Fruit fly (Drosophila melanogaster) whole organism, embryonic: ENCODE measurements around the gene CG2104.
A peak's percentile ranks its signal among the peaks of the same experiment; 100 is the strongest.

Source experiments
- Atf-2 ChIP-seq: fragments of 200-800 bp; sonication (Bioruptor generic); optimal IDR thresholded peaks from 2 replicates; lab custom pipeline; 2016; ENCODE audit warnings: missing biosample characterization, missing genetic modification characterization
- BEAF-32 ChIP-seq: fragments of 200-800 bp; sonication (Bioruptor generic); optimal IDR thresholded peaks from 3 replicates; lab custom pipeline; 2017; ENCODE audit warnings: missing biosample characterization, missing genetic modification characterization, mild to moderate bottlenecking, moderate library complexity, missing genetic modification reagents
- CG10209 ChIP-seq: fragments of 200-800 bp; sonication (Bioruptor generic); optimal IDR thresholded peaks from 3 replicates; lab custom pipeline; 2017; ENCODE audit warnings: missing biosample characterization, mild to moderate bottlenecking, missing genetic modification characterization, missing genetic modification reagents
- CG10267 ChIP-seq: fragments of 200-800 bp; sonication (Bioruptor generic); optimal IDR thresholded peaks from 2 replicates; lab custom pipeline; 2018; ENCODE audit warnings: missing biosample characterization, mild to moderate bottlenecking, missing genetic modification characterization, moderate library complexity
- CG10366 ChIP-seq: fragments of 200-800 bp; sonication (Bioruptor generic); IDR thresholded peaks from 2 replicates; pipeline ENCODE4 v1.3.6; 2022; ENCODE audit warnings: missing biosample characterization, missing genetic modification characterization
- CG10431 ChIP-seq: fragments of 200-800 bp; sonication (Bioruptor generic); optimal IDR thresholded peaks from 3 replicates; lab custom pipeline; 2018; ENCODE audit warnings: missing biosample characterization, mild to moderate bottlenecking, missing genetic modification characterization
- CG10979 ChIP-seq: fragments of 200-800 bp; sonication (Bioruptor generic); optimal IDR thresholded peaks from 2 replicates; lab custom pipeline; 2018; ENCODE audit warnings: missing biosample characterization, mild to moderate bottlenecking, missing genetic modification characterization, moderate library complexity
- CG11456 ChIP-seq: fragments of 200-800 bp; sonication (Bioruptor generic); IDR thresholded peaks from 3 replicates; pipeline ENCODE4 v1.3.6; 2022; ENCODE audit warnings: missing biosample characterization, missing genetic modification characterization
- CG11696 ChIP-seq: fragments of 200-800 bp; sonication (Bioruptor generic); IDR thresholded peaks from 2 replicates; pipeline ENCODE4 v1.3.6; 2022; ENCODE audit warnings: missing biosample characterization, missing genetic modification characterization
- CG1233 ChIP-seq: fragments of 200-800 bp; sonication (Bioruptor generic); optimal IDR thresholded peaks from 4 replicates; lab custom pipeline; 2018; ENCODE audit warnings: missing biosample characterization, mild to moderate bottlenecking, missing genetic modification characterization
- CG14441 ChIP-seq: fragments of 200-800 bp; sonication (Bioruptor generic); IDR thresholded peaks from 2 replicates; pipeline ENCODE4 v1.3.6; 2022; ENCODE audit warnings: missing biosample characterization, missing genetic modification characterization
- CG15269 ChIP-seq: fragments of 200-800 bp; sonication (Bioruptor generic); optimal IDR thresholded peaks from 2 replicates; lab custom pipeline; 2018; ENCODE audit warnings: missing biosample characterization, mild to moderate bottlenecking, missing genetic modification characterization, moderate library complexity
- CG1529 ChIP-seq: fragments of 200-800 bp; sonication (Bioruptor generic); optimal IDR thresholded peaks from 3 replicates; lab custom pipeline; 2018; ENCODE audit warnings: missing biosample characterization, missing genetic modification characterization
- CG17612 ChIP-seq: fragments of 200-800 bp; sonication (Bioruptor generic); IDR thresholded peaks from 2 replicates; pipeline ENCODE4 v1.3.6; 2022; ENCODE audit warnings: missing biosample characterization, missing genetic modification characterization
- CG18619 ChIP-seq: fragments of 200-800 bp; sonication (Bioruptor generic); optimal IDR thresholded peaks from 3 replicates; lab custom pipeline; 2017; ENCODE audit warnings: missing biosample characterization, mild to moderate bottlenecking, missing genetic modification characterization
- CG32772 ChIP-seq: fragments of 200-800 bp; sonication (Bioruptor generic); IDR thresholded peaks from 2 replicates; pipeline ENCODE4 v1.3.6; 2022; ENCODE audit warnings: missing biosample characterization, missing genetic modification characterization
- CG4282 ChIP-seq: fragments of 200-800 bp; sonication (Bioruptor generic); optimal IDR thresholded peaks from 2 replicates; lab custom pipeline; 2016; ENCODE audit warnings: missing biosample characterization, missing genetic modification characterization
- CG4360 ChIP-seq: fragments of 200-800 bp; sonication (Bioruptor generic); IDR thresholded peaks from 2 replicates; pipeline ENCODE4 v1.3.6; 2022; ENCODE audit warnings: missing biosample characterization, missing genetic modification characterization
- CG7271 ChIP-seq: fragments of 200-800 bp; sonication (Bioruptor generic); optimal IDR thresholded peaks from 2 replicates; lab custom pipeline; 2018; ENCODE audit warnings: missing biosample characterization, mild to moderate bottlenecking, missing genetic modification characterization, moderate library complexity
- CG7839 ChIP-seq: fragments of 200-800 bp; sonication (Bioruptor generic); optimal IDR thresholded peaks from 3 replicates; lab custom pipeline; 2018; ENCODE audit warnings: missing biosample characterization, mild to moderate bottlenecking, missing genetic modification characterization, moderate library complexity
- CG8290 ChIP-seq, 3 experiments: fragments of 200-800 bp; sonication (Bioruptor generic); optimal IDR thresholded peaks; 2 replicates each; lab custom pipeline; 2016 to 2019; ENCODE audit warnings: missing biosample characterization in 3 of 3, missing genetic modification characterization in 3 of 3, mild to moderate bottlenecking in 2 of 3, moderate library complexity in 1 of 3
- CG8478 ChIP-seq: fragments of >200 bp; optimal IDR thresholded peaks from 2 replicates; lab custom pipeline; 2018
- Camta ChIP-seq: fragments of 200-800 bp; sonication (Bioruptor generic); optimal IDR thresholded peaks from 2 replicates; lab custom pipeline; 2016; ENCODE audit warnings: missing biosample characterization, missing genetic modification characterization
- Dad ChIP-seq: fragments of 200-800 bp; sonication (Bioruptor generic); optimal IDR thresholded peaks from 3 replicates; lab custom pipeline; 2016; ENCODE audit warnings: missing biosample characterization, missing genetic modification characterization
- Deaf1 ChIP-seq: fragments of 200-800 bp; optimal IDR thresholded peaks from 3 replicates; lab custom pipeline; 2019; ENCODE audit warnings: missing biosample characterization, mild to moderate bottlenecking, missing genetic modification characterization, moderate library complexity
- Dek ChIP-seq: fragments of 200-800 bp; sonication (Bioruptor generic); optimal IDR thresholded peaks from 3 replicates; lab custom pipeline; 2019; ENCODE audit warnings: missing biosample characterization, mild to moderate bottlenecking, missing genetic modification characterization, moderate library complexity
- Doc2 ChIP-seq: fragments of 200-800 bp; sonication (Bioruptor generic); IDR thresholded peaks from 2 replicates; pipeline ENCODE4 v1.3.6; 2022; ENCODE audit warnings: missing biosample characterization, missing genetic modification characterization
- Doc3 ChIP-seq: fragments of 200-800 bp; sonication (Bioruptor generic); IDR thresholded peaks from 3 replicates; pipeline ENCODE4 v1.3.6; 2022; ENCODE audit warnings: missing biosample characterization, missing genetic modification characterization; ENCODE audit not compliant: partially characterized antibody
- HHEX ChIP-seq: fragments of 200-800 bp; sonication (Bioruptor generic); optimal IDR thresholded peaks from 3 replicates; lab custom pipeline; 2017; ENCODE audit warnings: missing biosample characterization, mild to moderate bottlenecking, missing genetic modification characterization, missing genetic modification reagents
- Hand ChIP-seq: fragments of 200-800 bp; sonication (Bioruptor generic); optimal IDR thresholded peaks from 2 replicates; lab custom pipeline; 2017; ENCODE audit warnings: mild to moderate bottlenecking, missing biosample characterization, missing genetic modification reagents, missing genetic modification characterization
- HmgD ChIP-seq: fragments of 200-800 bp; sonication (Bioruptor generic); optimal IDR thresholded peaks from 3 replicates; lab custom pipeline; 2016; ENCODE audit warnings: missing biosample characterization, missing genetic modification characterization
- Hmx ChIP-seq: fragments of 200-800 bp; sonication (Bioruptor generic); optimal IDR thresholded peaks from 2 replicates; lab custom pipeline; 2016; ENCODE audit warnings: missing biosample characterization, missing genetic modification characterization
- MESR4 ChIP-seq: fragments of 200-800 bp; sonication (Bioruptor generic); optimal IDR thresholded peaks from 2 replicates; lab custom pipeline; 2018; ENCODE audit warnings: missing biosample characterization, mild to moderate bottlenecking, missing genetic modification characterization, moderate library complexity
- Scr ChIP-seq: fragments of 200-800 bp; sonication (Bioruptor generic); IDR thresholded peaks from 2 replicates; pipeline ENCODE4 v1.3.6; 2022; ENCODE audit warnings: missing biosample characterization, missing genetic modification characterization; ENCODE audit not compliant: partially characterized antibody
- Taf1 ChIP-seq: fragments of 200-800 bp; sonication (Bioruptor generic); IDR thresholded peaks from 2 replicates; pipeline ENCODE4 v1.3.6; 2022; ENCODE audit warnings: missing biosample characterization, missing genetic modification characterization
- bsh ChIP-seq, 2 experiments: fragments of 200-800 bp; sonication (Bioruptor generic); optimal IDR thresholded peaks; 2 replicates each; lab custom pipeline; 2017 to 2018; ENCODE audit warnings: mild to moderate bottlenecking in 2 of 2, missing biosample characterization in 2 of 2, missing genetic modification characterization in 2 of 2, moderate library complexity in 1 of 2
- dan ChIP-seq: fragments of 200-800 bp; sonication (Bioruptor generic); IDR thresholded peaks from 2 replicates; pipeline ENCODE4 v1.3.6; 2022; ENCODE audit warnings: missing biosample characterization, missing genetic modification characterization
- hth ChIP-seq: fragments of >200 bp; optimal IDR thresholded peaks from 2 replicates; lab custom pipeline; 2017; ENCODE audit warnings: inconsistent platforms
- lov ChIP-seq, 2 experiments: fragments of 200-800 bp in 1 of 2; fragments of >200 bp in 1 of 2; sonication (Bioruptor generic) in 1 of 2; IDR thresholded peaks in 1 of 2; optimal IDR thresholded peaks in 1 of 2; 2 replicates in 1 of 2; 3 replicates in 1 of 2; pipeline versions ENCODE4 v1.3.6 to Lab custom; 2017 to 2022; ENCODE audit warnings: missing biosample characterization in 1 of 2, missing genetic modification characterization in 1 of 2
- mam ChIP-seq: fragments of 200-800 bp; sonication (Bioruptor generic); optimal IDR thresholded peaks from 3 replicates; lab custom pipeline; 2016; ENCODE audit warnings: missing biosample characterization, missing genetic modification characterization
- nerfin-2 ChIP-seq: fragments of 200-800 bp; sonication (Bioruptor generic); IDR thresholded peaks from 2 replicates; pipeline ENCODE4 v1.3.6; 2022; ENCODE audit warnings: missing biosample characterization, missing genetic modification characterization; ENCODE audit not compliant: partially characterized antibody
- oc ChIP-seq: fragments of 200-800 bp; sonication (Bioruptor generic); optimal IDR thresholded peaks from 2 replicates; lab custom pipeline; 2018; ENCODE audit warnings: missing biosample characterization, mild to moderate bottlenecking, missing genetic modification characterization, moderate library complexity
- pb ChIP-seq: fragments of 200-800 bp; sonication (Bioruptor generic); optimal IDR thresholded peaks from 3 replicates; lab custom pipeline; 2016; ENCODE audit warnings: missing biosample characterization, missing genetic modification characterization
- prd ChIP-seq, 3 experiments: fragments of >200 bp in 2 of 3; fragments of 200-800 bp in 1 of 3; sonication (Bioruptor generic) in 1 of 3; optimal IDR thresholded peaks in 2 of 3; IDR thresholded peaks in 1 of 3; 2 replicates in 2 of 3; 3 replicates in 1 of 3; pipeline versions ENCODE4 v1.3.6 to Lab custom; 2017 to 2022; ENCODE audit warnings: missing biosample characterization in 1 of 3, missing genetic modification characterization in 1 of 3
- sqz ChIP-seq: fragments of 200-800 bp; sonication (Bioruptor generic); optimal IDR thresholded peaks from 3 replicates; lab custom pipeline; 2018; ENCODE audit warnings: missing biosample characterization, mild to moderate bottlenecking, missing genetic modification characterization
- stwl ChIP-seq: fragments of 200-800 bp; sonication (Bioruptor generic); optimal IDR thresholded peaks from 3 replicates; lab custom pipeline; 2018; ENCODE audit warnings: missing biosample characterization, mild to moderate bottlenecking, missing genetic modification characterization, moderate library complexity
- ttk ChIP-seq: fragments of 200-800 bp; sonication (Bioruptor generic); IDR thresholded peaks from 2 replicates; pipeline ENCODE4 v2.1.2; 2022; ENCODE audit warnings: missing biosample characterization, missing genetic modification characterization
- tx ChIP-seq: fragments of 200-800 bp; sonication (Bioruptor generic); optimal IDR thresholded peaks from 2 replicates; lab custom pipeline; 2016; ENCODE audit warnings: missing biosample characterization, missing genetic modification characterization

CG2104 gene

dm6 chr3R:5685269-5686048, 7.6 kb downstream of the CG2104 start, which contains the start of the genes Rab23 and plx (continued):
- TF ChIP-seq hth (lab: Kevin White, UChicago), result no peak
- no peak for TF ChIP-seq Atf-2
- TF ChIP-seq lov (optimal IDR thresholded peaks at IDR 0.05; lab: Kevin White, UChicago), result no peak
- TF ChIP-seq lov (GFP tag; IDR thresholded peaks at IDR 0.05; lab: Robert Waterston, UW), result no peak
- no peak for TF ChIP-seq CG10979 (tag; lab: Kevin White, UChicago)
- no peak for TF ChIP-seq CG7839
- no peak for TF ChIP-seq CG17612 (GFP tag; lab: Robert Waterston, UW)
- TF ChIP-seq oc (tag; lab: Kevin White, UChicago), result no peak
- TF ChIP-seq Hand (GFP tag; lab: Kevin White, UChicago), result no peak
- TF ChIP-seq bsh (GFP tag; optimal IDR thresholded peaks at IDR 0.05; lab: Kevin White, UChicago), result no peak
- TF ChIP-seq CG10267, result peak; percentile 98
- TF ChIP-seq CG10209 (GFP tag; lab: Kevin White, UChicago), result no peak
- TF ChIP-seq Dek (tag; lab: Kevin White, UChicago), result no peak
- TF ChIP-seq CG11696 (GFP tag; lab: Robert Waterston, UW), result no peak
- TF ChIP-seq prd (optimal IDR thresholded peaks at IDR 0.05; lab: Kevin White, UChicago), result no peak
- no peak for TF ChIP-seq prd (GFP tag; IDR thresholded peaks at IDR 0.05; lab: Robert Waterston, UW)
- no peak for TF ChIP-seq CG8478
- 0 out of 3 replicates have a peak, but pooled peaks have one; percentile 7 for TF ChIP-seq Doc3 (GFP tag; lab: Robert Waterston, UW)
- TF ChIP-seq Doc2 (GFP tag; lab: Robert Waterston, UW), result no peak
- no peak for TF ChIP-seq dan (GFP tag; lab: Robert Waterston, UW)
- peak; percentile 37 for TF ChIP-seq mam (GFP tag; lab: Kevin White, UChicago)
- TF ChIP-seq CG1529 (GFP tag; lab: Kevin White, UChicago), result no peak
- TF ChIP-seq tx (GFP tag; lab: Kevin White, UChicago), result no peak
- TF ChIP-seq CG11456, result no peak; the same call in 2 of the 3 replicates
- TF ChIP-seq stwl, result peak; percentile 73
- TF ChIP-seq Dad, result peak; percentile 22
- no peak for TF ChIP-seq CG32772 (GFP tag; lab: Robert Waterston, UW)
- no peak for TF ChIP-seq Taf1 (GFP tag; lab: Robert Waterston, UW)
- TF ChIP-seq CG10431 (GFP tag; lab: Kevin White, UChicago), result peak; percentile 23
- no peak for TF ChIP-seq MESR4 (GFP tag; lab: Kevin White, UChicago)
- TF ChIP-seq Scr, result 0 out of 2 replicates have a peak, but pooled peaks have one; percentile 22
- TF ChIP-seq CG15269, result no peak
- no peak for TF ChIP-seq Hmx (GFP tag; lab: Kevin White, UChicago)
- no peak for TF ChIP-seq HHEX
- no peak for TF ChIP-seq CG8290 (GFP tag; optimal IDR thresholded peaks at IDR 0.05; lab: Kevin White, UChicago)
- peak in 1 of 2 experiments; percentile 56 for TF ChIP-seq CG8290 (tag; optimal IDR thresholded peaks at IDR 0.05; lab: Kevin White, UChicago)
- peak; percentile 55 for TF ChIP-seq BEAF-32 (GFP tag; lab: Kevin White, UChicago)
- no peak for TF ChIP-seq CG4360 (GFP tag; lab: Robert Waterston, UW)
- TF ChIP-seq CG4282, result no peak
- TF ChIP-seq sqz (GFP tag; lab: Kevin White, UChicago), result no peak
- TF ChIP-seq CG18619 (GFP tag; lab: Kevin White, UChicago), result peak; percentile 27
- TF ChIP-seq Deaf1, result peak; percentile 83
- TF ChIP-seq HmgD (GFP tag; lab: Kevin White, UChicago), result no peak
- TF ChIP-seq CG7271 (tag; lab: Kevin White, UChicago), result no peak
- TF ChIP-seq CG10366, result no peak
- no peak for TF ChIP-seq ttk (GFP tag; lab: Robert Waterston, UW)
- TF ChIP-seq pb (GFP tag; lab: Kevin White, UChicago), result no peak
- no peak; the same call in 1 of the 2 replicates for TF ChIP-seq nerfin-2 (GFP tag; lab: Robert Waterston, UW)
- TF ChIP-seq CG14441 (GFP tag; lab: Robert Waterston, UW), result no peak
- TF ChIP-seq CG1233 (GFP tag; lab: Kevin White, UChicago), result peak; percentile 18
- no peak for TF ChIP-seq Camta (GFP tag; lab: Kevin White, UChicago)
